Fruit fly (Drosophila melanogaster) S2 (cell line): ENCODE measurements around the gene CG10514.

Source experiments
- CG8478 ChIP-seq: fragments of >200 bp; optimal IDR thresholded peaks from 2 replicates; lab custom pipeline; 2018
- CTCF ChIP-seq, 2 experiments: fragments of >200 bp; optimal IDR thresholded peaks; 2 replicates each; lab custom pipeline; 2018

The CG10514 gene

dm6 chr3R:25238771-25239700 lies 40.6 kb downstream of the CG10514 start:
- TF ChIP-seq CTCF (optimal IDR thresholded peaks at IDR 0.05; lab: Kevin White, UChicago) (no peak), CG8478 (lab: Kevin White, UChicago) (no peak)

DNA sequence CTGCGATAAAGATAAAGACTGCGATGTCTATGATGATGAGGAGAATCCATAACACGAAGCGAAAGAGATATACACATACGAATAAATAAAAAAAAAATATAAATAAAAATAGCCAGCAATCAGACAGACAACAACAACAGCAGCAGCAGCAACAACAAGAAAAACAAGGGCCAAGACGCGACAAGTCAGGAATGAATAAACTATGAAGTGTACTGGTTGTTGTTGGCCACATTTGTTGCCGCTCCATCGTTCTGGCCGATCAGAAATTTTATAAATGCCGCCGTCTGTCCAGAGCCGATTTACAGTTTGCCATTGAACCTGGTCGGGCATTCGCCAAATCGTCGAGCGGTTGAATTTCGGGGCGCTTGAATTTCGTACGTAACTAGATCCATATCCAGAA lies 42.3 kb downstream of the CG10514 start, which contains the start of gene Jhbp7:
TSS of gene Jhbp7 (plus strand) at position 301 of the 400 bp plus-strand sequence.
- no peak for TF ChIP-seq CTCF (optimal IDR thresholded peaks at IDR 0.05; lab: Kevin White, UChicago)

DNA sequence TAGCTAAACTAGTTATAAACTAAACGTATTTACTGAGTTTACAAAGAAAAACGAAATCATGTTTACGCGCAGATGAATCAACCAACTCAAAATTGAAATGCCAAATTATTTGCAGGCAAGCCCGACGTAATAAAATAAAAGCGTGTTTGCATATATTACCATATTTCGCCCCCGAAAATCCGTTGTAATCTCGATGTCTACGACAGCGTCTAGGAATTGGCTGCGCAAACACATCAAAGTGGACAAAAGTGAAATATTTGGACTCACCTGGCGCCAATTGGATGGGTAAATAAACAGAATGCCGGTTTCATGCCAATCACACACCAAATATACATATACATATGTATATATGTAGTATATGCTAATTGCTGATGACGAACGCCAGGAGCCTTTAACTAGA lies 43.5 kb downstream of the CG10514 start:
- TF ChIP-seq CG8478 (lab: Kevin White, UChicago) (no peak), CTCF (optimal IDR thresholded peaks at IDR 0.05; lab: Kevin White, UChicago) (no peak)

DNA sequence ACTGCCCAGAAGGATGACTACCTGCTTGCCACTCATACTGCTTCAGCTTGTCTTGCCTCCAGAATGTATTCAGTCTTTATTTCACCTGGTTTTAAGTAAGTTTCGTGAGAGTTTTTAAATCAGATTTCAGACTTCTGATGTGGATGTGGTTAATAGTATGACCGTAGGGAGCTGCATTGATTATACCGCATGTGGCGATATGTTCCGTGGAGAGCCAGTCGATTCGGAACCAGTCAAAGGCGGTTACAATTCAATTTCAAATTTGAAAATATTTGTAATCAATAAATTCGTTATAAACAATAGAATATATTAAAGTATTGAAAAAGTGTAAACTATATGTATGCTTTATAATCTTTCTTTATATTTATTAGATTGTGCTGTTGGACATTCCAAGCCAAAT lies 44.3 kb downstream of the CG10514 start, which contains the start of gene Sil1:
TSS of gene Sil1 (minus strand) at position 168 of the 400 bp plus-strand sequence.
- peak in 1 of 2 experiments; percentile 8 for TF ChIP-seq CTCF (optimal IDR thresholded peaks at IDR 0.05; lab: Kevin White, UChicago)
- no peak for TF ChIP-seq CG8478 (lab: Kevin White, UChicago)

dm6 chr3R:25232271-25232989 lies 47.2 kb downstream of the CG10514 start, which contains the start of gene Cad96Cb:
TSS of gene Cad96Cb (minus strand) at chr3R:25232321.
- TF ChIP-seq CG8478 (lab: Kevin White, UChicago) (no peak), CTCF (optimal IDR thresholded peaks at IDR 0.05; lab: Kevin White, UChicago) (no peak)
